Worm (Caenorhabditis elegans) whole organism, L1 larva: ENCODE measurements around the gene M106.3.

Source experiments
- aly-2 ChIP-seq: fragments of 150-350 bp; optimal IDR thresholded peaks from 2 replicates; lab custom pipeline; 2014; ENCODE audit warnings: missing biosample characterization, missing genetic modification characterization
- ces-1 ChIP-seq: fragments of 150-350 bp; optimal IDR thresholded peaks from 2 replicates; lab custom pipeline; 2014; ENCODE audit warnings: missing biosample characterization, missing genetic modification reagents, missing genetic modification characterization
- efl-3 ChIP-seq: fragments of 200-800 bp; sonication (Bioruptor generic); optimal IDR thresholded peaks from 2 replicates; lab custom pipeline; 2018; ENCODE audit warnings: mild to moderate bottlenecking, missing genetic modification characterization, missing compliant biosample characterization
- elt-3 ChIP-seq, 6 experiments: fragments of 150-350 bp in 1 of 6; sonication (generic microtip); optimal IDR thresholded peaks; 2 replicates each; lab custom pipeline; 2017 to 2018; ENCODE audit warnings: missing biosample characterization in 6 of 6, missing genetic modification characterization in 6 of 6, inconsistent platforms in 1 of 6
- hlh-4 ChIP-seq: sonication (generic microtip); optimal IDR thresholded peaks from 2 replicates; lab custom pipeline; 2016; ENCODE audit warnings: mild to moderate bottlenecking, missing genetic modification characterization, missing compliant biosample characterization
- jun-1 ChIP-seq: fragments of 150-350 bp; optimal IDR thresholded peaks from 2 replicates; lab custom pipeline; 2014; ENCODE audit warnings: missing biosample characterization, missing genetic modification reagents, missing genetic modification characterization
- lsy-2 ChIP-seq, 2 experiments: fragments of 150-350 bp; optimal IDR thresholded peaks; 2 replicates each; lab custom pipeline; 2014; ENCODE audit warnings: missing biosample characterization in 2 of 2, missing genetic modification characterization in 2 of 2
- mdl-1 ChIP-seq, 2 experiments: fragments of 150-350 bp; optimal IDR thresholded peaks; 2 replicates each; lab custom pipeline; 2014 to 2017; ENCODE audit warnings: missing biosample characterization in 2 of 2, missing genetic modification characterization in 2 of 2, inconsistent platforms in 1 of 2
- nhr-76 ChIP-seq: sonication (generic microtip); optimal IDR thresholded peaks from 2 replicates; lab custom pipeline; 2017; ENCODE audit warnings: missing biosample characterization, missing genetic modification characterization
- sox-4 ChIP-seq: sonication (generic microtip); optimal IDR thresholded peaks from 2 replicates; lab custom pipeline; 2016; ENCODE audit warnings: missing genetic modification characterization, missing compliant biosample characterization
- ztf-11 ChIP-seq, 2 experiments: sonication (generic microtip); optimal IDR thresholded peaks; 2 replicates each; lab custom pipeline; 2016 to 2017; ENCODE audit warnings: missing genetic modification characterization in 2 of 2, missing biosample characterization in 1 of 2, missing compliant biosample characterization in 1 of 2
- ztf-4 ChIP-seq: fragments of 150-350 bp; optimal IDR thresholded peaks from 2 replicates; lab custom pipeline; 2014; ENCODE audit warnings: missing biosample characterization, missing genetic modification characterization

ce11 chrII:10888979-10889378 is 28.3 kb upstream of the M106.3 start, which contains the start of gene ptr-8:
- TF ChIP-seq ces-1 (GFP tag; lab: Kevin White, UChicago) (no peak), jun-1 (no peak), ztf-4 (tag; lab: Kevin White, UChicago) (no peak), sox-4 (no peak), efl-3 (GFP tag; lab: Kevin White, UChicago) (no peak), elt-3 (tag; optimal IDR thresholded peaks at IDR 0.05; lab: Kevin White, UChicago) (no peak), ztf-11 (tag; optimal IDR thresholded peaks at IDR 0.05; lab: Kevin White, UChicago) (no peak), nhr-76 (tag; lab: Kevin White, UChicago) (no peak), aly-2 (tag; lab: Kevin White, UChicago) (no peak), lsy-2 (tag; optimal IDR thresholded peaks at IDR 0.05; lab: Kevin White, UChicago) (no peak), hlh-4 (no peak), mdl-1 (tag; optimal IDR thresholded peaks at IDR 0.05; lab: Kevin White, UChicago) (no peak)
